Fruit fly (Drosophila melanogaster) whole organism, embryonic: ENCODE data around the gene TTLL4A.

ENCODE experiments used
- B-H1 ChIP-seq: fragments of 200-800 bp; sonication (Bioruptor generic); IDR thresholded peaks from 3 replicates; pipeline ENCODE4 v1.3.6; 2022; ENCODE audit warnings: missing biosample characterization, missing genetic modification characterization
- B-H2 ChIP-seq: fragments of 200-800 bp; sonication (Bioruptor generic); optimal IDR thresholded peaks from 2 replicates; lab custom pipeline; 2018; ENCODE audit warnings: missing biosample characterization, mild to moderate bottlenecking, missing genetic modification characterization
- C15 ChIP-seq: fragments of 200-800 bp; sonication (Bioruptor generic); IDR thresholded peaks from 3 replicates; pipeline ENCODE4 v1.3.6; 2022; ENCODE audit warnings: missing biosample characterization, missing genetic modification characterization
- CG10959 ChIP-seq: fragments of 200-800 bp; sonication (Bioruptor generic); IDR thresholded peaks from 2 replicates; pipeline ENCODE4 v1.3.6; 2022; ENCODE audit warnings: missing biosample characterization, missing genetic modification characterization
- CG14965 ChIP-seq: fragments of 200-800 bp; sonication (Bioruptor generic); optimal IDR thresholded peaks from 2 replicates; lab custom pipeline; 2016; ENCODE audit warnings: missing biosample characterization, missing genetic modification characterization, borderline replicate concordance
- CG15696 ChIP-seq: fragments of 200-800 bp; sonication (Bioruptor generic); optimal IDR thresholded peaks from 2 replicates; lab custom pipeline; 2019; ENCODE audit warnings: missing biosample characterization, mild to moderate bottlenecking, missing genetic modification characterization, moderate library complexity
- CG1647 ChIP-seq: fragments of 200-800 bp; sonication (Bioruptor generic); optimal IDR thresholded peaks from 3 replicates; lab custom pipeline; 2016; ENCODE audit warnings: missing biosample characterization, missing genetic modification characterization
- CG1792 ChIP-seq: fragments of 200-800 bp; sonication (Bioruptor generic); optimal IDR thresholded peaks from 2 replicates; lab custom pipeline; 2016; ENCODE audit warnings: missing biosample characterization, missing genetic modification characterization
- CG18764 ChIP-seq: fragments of 200-800 bp; sonication (Bioruptor generic); optimal IDR thresholded peaks from 3 replicates; lab custom pipeline; 2016; ENCODE audit warnings: missing biosample characterization, missing genetic modification characterization
- CG30431 ChIP-seq: fragments of 200-800 bp; sonication (Bioruptor generic); optimal IDR thresholded peaks from 2 replicates; lab custom pipeline; 2017; ENCODE audit warnings: missing biosample characterization, missing genetic modification characterization
- CG3065 ChIP-seq: fragments of 200-800 bp; sonication (Bioruptor generic); optimal IDR thresholded peaks from 2 replicates; lab custom pipeline; 2016; ENCODE audit warnings: missing biosample characterization, missing genetic modification characterization
- CG3838 ChIP-seq: fragments of 200-800 bp; sonication (Bioruptor generic); optimal IDR thresholded peaks from 3 replicates; lab custom pipeline; 2016; ENCODE audit warnings: missing biosample characterization, missing genetic modification characterization
- CG4820 ChIP-seq: fragments of 200-800 bp; sonication (Bioruptor generic); optimal IDR thresholded peaks from 3 replicates; lab custom pipeline; 2016; ENCODE audit warnings: missing biosample characterization, missing genetic modification characterization
- CG6689 ChIP-seq: fragments of 200-800 bp; sonication (Bioruptor generic); IDR thresholded peaks from 2 replicates; pipeline ENCODE4 v1.3.6; 2022; ENCODE audit warnings: missing biosample characterization, missing genetic modification characterization
- CG6791 ChIP-seq: fragments of 200-800 bp; sonication (Bioruptor generic); IDR thresholded peaks from 3 replicates; pipeline ENCODE4 v1.3.6; 2022; ENCODE audit warnings: missing biosample characterization, missing genetic modification characterization; ENCODE audit not compliant: partially characterized antibody
- CG7963 ChIP-seq: fragments of 200-800 bp; sonication (Bioruptor generic); IDR thresholded peaks from 3 replicates; pipeline ENCODE4 v1.3.6; 2022; ENCODE audit warnings: missing biosample characterization, missing genetic modification characterization; ENCODE audit not compliant: partially characterized antibody
- CG9727 ChIP-seq: fragments of 200-800 bp; sonication (Bioruptor generic); optimal IDR thresholded peaks from 3 replicates; lab custom pipeline; 2017; ENCODE audit warnings: missing biosample characterization, mild to moderate bottlenecking, missing genetic modification characterization
- CHES-1-like ChIP-seq: fragments of 200-800 bp; sonication (Bioruptor generic); optimal IDR thresholded peaks from 2 replicates; lab custom pipeline; 2016; ENCODE audit warnings: missing biosample characterization, missing genetic modification characterization
- CrebB ChIP-seq: fragments of 200-800 bp; sonication (Bioruptor generic); optimal IDR thresholded peaks from 3 replicates; lab custom pipeline; 2018; ENCODE audit warnings: missing biosample characterization, mild to moderate bottlenecking, missing genetic modification characterization
- Doc3 ChIP-seq: fragments of 200-800 bp; sonication (Bioruptor generic); IDR thresholded peaks from 3 replicates; pipeline ENCODE4 v1.3.6; 2022; ENCODE audit warnings: missing biosample characterization, missing genetic modification characterization; ENCODE audit not compliant: partially characterized antibody
- ERR ChIP-seq: fragments of 200-800 bp; sonication (Bioruptor generic); optimal IDR thresholded peaks from 2 replicates; lab custom pipeline; 2016; ENCODE audit warnings: missing biosample characterization, missing genetic modification characterization
- Gsc ChIP-seq: fragments of 200-800 bp; sonication (Bioruptor generic); IDR thresholded peaks from 2 replicates; pipeline ENCODE4 v1.3.6; 2022; ENCODE audit warnings: missing biosample characterization, missing genetic modification characterization
- Gug ChIP-seq: fragments of 200-800 bp; sonication (Bioruptor generic); IDR thresholded peaks from 4 replicates; pipeline ENCODE4 v1.3.6; 2022; ENCODE audit warnings: missing biosample characterization, missing genetic modification characterization
- Lpt ChIP-seq: fragments of >200 bp; optimal IDR thresholded peaks from 2 replicates; lab custom pipeline; 2018; ENCODE audit warnings: missing biosample characterization, missing genetic modification characterization
- Med ChIP-seq: fragments of 200-800 bp; sonication (Bioruptor generic); peaks from one replicate; lab custom pipeline; 2016; ENCODE audit warnings: missing biosample characterization, missing genetic modification characterization, mild to moderate bottlenecking, inconsistent platforms, moderate library complexity
- NK7.1 ChIP-seq: fragments of 200-800 bp; sonication (Bioruptor generic); optimal IDR thresholded peaks from 3 replicates; lab custom pipeline; 2016; ENCODE audit warnings: missing biosample characterization, missing genetic modification characterization
- Neu2 ChIP-seq: fragments of 200-800 bp; sonication (Bioruptor generic); optimal IDR thresholded peaks from 3 replicates; lab custom pipeline; 2016; ENCODE audit warnings: missing biosample characterization, missing genetic modification characterization, borderline replicate concordance
- Nf-YA ChIP-seq: fragments of 200-800 bp; sonication (Bioruptor generic); IDR thresholded peaks from 2 replicates; pipeline ENCODE4 v1.3.6; 2022; ENCODE audit warnings: missing biosample characterization, missing genetic modification characterization
- Nf-YB ChIP-seq: fragments of 200-800 bp; sonication (Bioruptor generic); optimal IDR thresholded peaks from 3 replicates; lab custom pipeline; 2019; ENCODE audit warnings: missing biosample characterization, mild to moderate bottlenecking, missing genetic modification characterization, moderate library complexity
- PHDP ChIP-seq: fragments of 200-800 bp; sonication (Bioruptor generic); optimal IDR thresholded peaks from 3 replicates; lab custom pipeline; 2018; ENCODE audit warnings: missing biosample characterization, mild to moderate bottlenecking, missing genetic modification characterization, moderate library complexity
- Ptx1 ChIP-seq: fragments of 200-800 bp; sonication (Bioruptor generic); IDR thresholded peaks from 2 replicates; pipeline ENCODE4 v1.3.6; 2022; ENCODE audit warnings: missing biosample characterization, missing genetic modification characterization
- Vsx1 ChIP-seq: fragments of 200-800 bp; sonication (Bioruptor generic); optimal IDR thresholded peaks from 2 replicates; lab custom pipeline; 2017; ENCODE audit warnings: missing biosample characterization, mild to moderate bottlenecking, missing genetic modification characterization, missing genetic modification reagents
- ara ChIP-seq: fragments of 200-800 bp; sonication (Bioruptor generic); IDR thresholded peaks from 2 replicates; pipeline ENCODE4 v1.3.6; 2022; ENCODE audit warnings: missing biosample characterization, missing genetic modification characterization
- ato ChIP-seq: fragments of 200-800 bp; sonication (Bioruptor generic); IDR thresholded peaks from 2 replicates; pipeline ENCODE4 v1.3.6; 2022; ENCODE audit warnings: missing biosample characterization, missing genetic modification characterization; ENCODE audit not compliant: partially characterized antibody
- bigmax ChIP-seq: fragments of 200-800 bp; sonication (Bioruptor generic); optimal IDR thresholded peaks from 2 replicates; lab custom pipeline; 2018; ENCODE audit warnings: missing biosample characterization, mild to moderate bottlenecking, missing genetic modification characterization
- chn ChIP-seq: fragments of 200-800 bp; sonication (Bioruptor generic); optimal IDR thresholded peaks from 2 replicates; lab custom pipeline; 2016; ENCODE audit warnings: missing biosample characterization, missing genetic modification characterization
- danr ChIP-seq: fragments of 200-800 bp; sonication (Bioruptor generic); IDR thresholded peaks from 2 replicates; pipeline ENCODE4 v1.3.6; 2022; ENCODE audit warnings: missing biosample characterization, missing genetic modification characterization
- dimm ChIP-seq: fragments of 200-800 bp; sonication (Bioruptor generic); IDR thresholded peaks from 2 replicates; pipeline ENCODE4 v1.3.6; 2022; ENCODE audit warnings: missing biosample characterization, missing genetic modification characterization
- ftz-f1 ChIP-seq: fragments of 200-800 bp; sonication (Bioruptor generic); optimal IDR thresholded peaks from 2 replicates; lab custom pipeline; 2016; ENCODE audit warnings: missing biosample characterization, missing genetic modification characterization
- h ChIP-seq: fragments of >200 bp; optimal IDR thresholded peaks from 2 replicates; lab custom pipeline; 2017
- ken ChIP-seq: fragments of 200-800 bp; sonication (Bioruptor generic); IDR thresholded peaks from 3 replicates; pipeline ENCODE4 v1.3.6; 2022; ENCODE audit warnings: missing biosample characterization, missing genetic modification characterization
- luna ChIP-seq: fragments of 200-800 bp; sonication (Bioruptor generic); optimal IDR thresholded peaks from 2 replicates; lab custom pipeline; 2016; ENCODE audit warnings: missing biosample characterization, missing genetic modification characterization
- mam ChIP-seq: fragments of 200-800 bp; sonication (Bioruptor generic); optimal IDR thresholded peaks from 3 replicates; lab custom pipeline; 2016; ENCODE audit warnings: missing biosample characterization, missing genetic modification characterization
- nom ChIP-seq: fragments of 200-800 bp; sonication (Bioruptor generic); optimal IDR thresholded peaks from 2 replicates; lab custom pipeline; 2017; ENCODE audit warnings: missing biosample characterization, missing genetic modification characterization, mild to moderate bottlenecking, moderate library complexity, missing genetic modification reagents
- org-1 ChIP-seq: fragments of 200-800 bp; sonication (Bioruptor generic); optimal IDR thresholded peaks from 2 replicates; lab custom pipeline; 2017; ENCODE audit warnings: missing biosample characterization, missing genetic modification characterization
- ro ChIP-seq: fragments of 200-800 bp; sonication (Bioruptor generic); IDR thresholded peaks from 2 replicates; pipeline ENCODE4 v1.3.6; 2022; ENCODE audit warnings: missing biosample characterization, missing genetic modification characterization
- shn ChIP-seq: fragments of 200-800 bp; sonication (Bioruptor generic); optimal IDR thresholded peaks from 3 replicates; lab custom pipeline; 2016; ENCODE audit warnings: missing biosample characterization, missing genetic modification characterization
- sqz ChIP-seq: fragments of 200-800 bp; sonication (Bioruptor generic); optimal IDR thresholded peaks from 3 replicates; lab custom pipeline; 2018; ENCODE audit warnings: missing biosample characterization, mild to moderate bottlenecking, missing genetic modification characterization
- stc ChIP-seq: fragments of 200-800 bp; sonication (Bioruptor generic); IDR thresholded peaks from 2 replicates; pipeline ENCODE4 v1.3.6; 2022; ENCODE audit warnings: missing biosample characterization, missing genetic modification characterization
- tgo ChIP-seq: fragments of 200-800 bp; sonication (Bioruptor generic); IDR thresholded peaks from 3 replicates; pipeline ENCODE4 v1.3.6; 2022; ENCODE audit warnings: missing biosample characterization, missing genetic modification characterization
- unc-4 ChIP-seq: fragments of 200-800 bp; sonication (Bioruptor generic); IDR thresholded peaks from 2 replicates; pipeline ENCODE4 v1.3.6; 2022; ENCODE audit warnings: missing biosample characterization, missing genetic modification characterization; ENCODE audit not compliant: partially characterized antibody
- vfl ChIP-seq: fragments of 200-800 bp; sonication (Bioruptor generic); optimal IDR thresholded peaks from 2 replicates; lab custom pipeline; 2016; ENCODE audit warnings: missing biosample characterization, missing genetic modification characterization

Gene TTLL4A

DNA sequence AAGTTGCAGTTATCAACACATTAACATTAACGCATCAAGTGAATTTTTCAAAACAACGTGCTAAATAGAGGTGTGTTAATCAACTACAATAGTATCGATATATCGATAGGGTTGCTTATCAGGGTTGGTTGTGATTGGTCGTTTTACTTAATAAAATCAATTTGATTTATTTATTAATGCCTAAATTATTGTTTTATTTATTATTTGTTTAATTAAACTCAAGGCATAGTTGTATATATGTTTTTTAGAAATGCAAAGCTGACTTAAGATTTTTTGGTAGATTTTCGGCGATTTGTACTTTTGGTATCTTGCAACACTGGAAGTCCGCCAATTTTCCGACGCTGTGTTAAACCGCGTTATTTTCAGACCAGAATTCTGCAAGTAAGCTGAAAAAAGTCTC, 21.8 kb downstream of the TTLL4A start, which contains the start of the genes Art8 and dUTPase (continued):
- TF ChIP-seq shn (GFP tag; lab: Kevin White, UChicago) (no peak), ftz-f1 (no peak), CG6791 (peak; percentile 82), sqz (GFP tag; lab: Kevin White, UChicago) (no peak), dimm (GFP tag; lab: Robert Waterston, UW) (no peak), chn (GFP tag; lab: Kevin White, UChicago) (peak; percentile 49), CG14965 (GFP tag; lab: Kevin White, UChicago) (no peak), org-1 (GFP tag; lab: Kevin White, UChicago) (no peak), C15 (GFP tag; lab: Robert Waterston, UW) (0 out of 3 replicates have a peak, but pooled peaks have one; percentile 41), Vsx1 (no peak), unc-4 (GFP tag; lab: Robert Waterston, UW) (peak; percentile 93), ato (peak; percentile 23; the same call in 1 of the 2 replicates), tgo (GFP tag; lab: Robert Waterston, UW) (peak; percentile 42), ken (peak; percentile 62; the same call in 1 of the 3 replicates), CG10959 (peak; percentile 23; the same call in 1 of the 2 replicates), Neu2 (GFP tag; lab: Kevin White, UChicago) (no peak), bigmax (GFP tag; lab: Kevin White, UChicago) (no peak), Gug (GFP tag; lab: Robert Waterston, UW) (0 out of 4 replicates have a peak, but pooled peaks have one; percentile 20), CG4820 (GFP tag; lab: Kevin White, UChicago) (peak; percentile 59), B-H1 (GFP tag; lab: Robert Waterston, UW) (no peak), CG9727 (GFP tag; lab: Kevin White, UChicago) (peak; percentile 74), CG7963 (peak; percentile 64; the same call in 1 of the 3 replicates), CG1792 (GFP tag; lab: Kevin White, UChicago) (no peak), CG15696 (peak; percentile 60), luna (GFP tag; lab: Kevin White, UChicago) (no peak), mam (GFP tag; lab: Kevin White, UChicago) (peak; percentile 46), Med (GFP tag; lab: Kevin White, UChicago) (peak; percentile 80), Gsc (GFP tag; lab: Robert Waterston, UW) (no peak), ro (GFP tag; lab: Robert Waterston, UW) (no peak), Nf-YB (GFP tag; lab: Kevin White, UChicago) (peak; percentile 75), Lpt (no peak), NK7.1 (GFP tag; lab: Kevin White, UChicago) (no peak), danr (no peak; the same call in 1 of the 2 replicates), stc (GFP tag; lab: Robert Waterston, UW) (peak; percentile 54; the same call in 1 of the 2 replicates), nom (no peak), CG3065 (peak; percentile 48), ERR (no peak), h (lab: Kevin White, UChicago) (no peak), CG3838 (GFP tag; lab: Kevin White, UChicago) (no peak), vfl (GFP tag; lab: Kevin White, UChicago) (peak; percentile 48), CG1647 (GFP tag; lab: Kevin White, UChicago) (no peak), B-H2 (GFP tag; lab: Kevin White, UChicago) (peak; percentile 68), CG30431 (peak; percentile 25), Nf-YA (GFP tag; lab: Robert Waterston, UW) (no peak), Ptx1 (peak; percentile 83), ara (peak; percentile 73), Doc3 (peak; percentile 88), CHES-1-like (GFP tag; lab: Kevin White, UChicago) (peak; percentile 28), CG6689 (GFP tag; lab: Robert Waterston, UW) (peak; percentile 56), PHDP (tag; lab: Kevin White, UChicago) (peak; percentile 78), CrebB (peak; percentile 47), CG18764 (peak; percentile 72)
